Fruit fly (Drosophila melanogaster): Measurements from ENCODE around the gene RpL3.

Gene RpL3

DNA sequence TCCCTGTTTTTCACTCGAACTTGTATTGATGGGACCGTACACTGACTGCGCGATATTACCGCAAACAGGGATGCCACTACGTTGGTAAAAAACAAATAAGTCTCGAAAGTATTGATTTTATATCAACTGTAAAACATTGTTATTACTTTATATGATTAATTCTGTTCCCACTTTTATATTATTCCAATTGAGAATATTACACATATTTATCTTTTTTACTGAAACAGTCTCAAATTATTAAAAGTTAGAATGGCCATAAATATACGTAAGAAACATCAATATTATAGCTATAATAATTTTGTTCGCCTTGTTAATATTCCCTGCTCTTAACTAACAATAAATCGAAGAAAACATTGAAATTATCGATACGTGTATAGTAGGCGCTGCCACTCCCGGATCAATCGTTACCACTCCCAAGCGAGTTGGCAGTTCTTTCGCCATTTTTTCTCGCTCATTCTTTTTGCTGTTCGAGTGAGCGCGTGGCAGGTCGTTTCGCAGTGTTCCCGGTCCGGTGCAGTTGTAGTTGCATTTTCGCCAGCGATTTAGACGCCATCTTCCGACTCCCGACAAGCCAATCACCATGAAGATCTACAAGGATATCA lies 11.8 kb upstream of the RpL3 start, which contains the start of the genes SdhC and Tctp (continued):
- no peak for TF ChIP-seq Ada2b (GFP tag; IDR thresholded peaks at IDR 0.05)
- TF ChIP-seq da (GFP tag; optimal IDR thresholded peaks at IDR 0.05) = no peak
- TF ChIP-seq Trl (optimal IDR thresholded peaks at IDR 0.05) = peak in 1 of 2 experiments; percentile 15
- TF ChIP-seq Trl (GFP tag; optimal IDR thresholded peaks at IDR 0.05) = peak; percentile 51
- TF ChIP-seq CG17912 (GFP tag; optimal IDR thresholded peaks at IDR 0.05) = no peak
- no peak for TF ChIP-seq CG31365 (tag; optimal IDR thresholded peaks at IDR 0.05)
- no peak for TF ChIP-seq Dfd (GFP tag; optimal IDR thresholded peaks at IDR 0.05)
- TF ChIP-seq bigmax (GFP tag; optimal IDR thresholded peaks at IDR 0.05) = peak; percentile 72
- TF ChIP-seq CG3995 (GFP tag; optimal IDR thresholded peaks at IDR 0.05) = peak; percentile 45
- no peak for TF ChIP-seq CG31224 (GFP tag; IDR thresholded peaks at IDR 0.05)
- TF ChIP-seq CG13775 (GFP tag; optimal IDR thresholded peaks at IDR 0.05) = peak; percentile 53
- TF ChIP-seq Bgb (GFP tag; IDR thresholded peaks at IDR 0.05; ENCODE audit: partially characterized antibody) = peak; percentile 66
- peak; percentile 76 for TF ChIP-seq CG10267 (tag; optimal IDR thresholded peaks at IDR 0.05)
- TF ChIP-seq ATbp (GFP tag; optimal IDR thresholded peaks at IDR 0.05) = no peak
- peak; percentile 46 for TF ChIP-seq CG12299 (tag; optimal IDR thresholded peaks at IDR 0.05)
- peak; percentile 30 for TF ChIP-seq Dp (GFP tag; optimal IDR thresholded peaks at IDR 0.05)
- peak; percentile 61 for TF ChIP-seq grau (tag; optimal IDR thresholded peaks at IDR 0.05)
- TF ChIP-seq pum (GFP tag; optimal IDR thresholded peaks at IDR 0.05) = no peak
- TF ChIP-seq ham (GFP tag; IDR thresholded peaks at IDR 0.05) = no peak
- no peak for TF ChIP-seq zen2 (GFP tag; IDR thresholded peaks at IDR 0.05; ENCODE audit: partially characterized antibody)
- peak; percentile 9 for TF ChIP-seq nerfin-1 (tag; optimal IDR thresholded peaks at IDR 0.05)
- TF ChIP-seq dimm (GFP tag; IDR thresholded peaks at IDR 0.05) = no peak
- no peak for TF ChIP-seq CG14965 (GFP tag; optimal IDR thresholded peaks at IDR 0.05; ENCODE audit: borderline replicate concordance)
- TF ChIP-seq CG15479 (GFP tag; optimal IDR thresholded peaks at IDR 0.05) = no peak
- peak; percentile 60 for TF ChIP-seq CG11504 (tag; optimal IDR thresholded peaks at IDR 0.05)
- TF ChIP-seq Xrp1 (GFP tag; IDR thresholded peaks at IDR 0.05) = no peak; the same call in 1 of the 2 replicates
- no peak for TF ChIP-seq Optix (GFP tag; IDR thresholded peaks at IDR 0.05)
- TF ChIP-seq knrl (GFP tag; IDR thresholded peaks at IDR 0.05; ENCODE audit: partially characterized antibody) = peak; percentile 48; the same call in 2 of the 3 replicates
- TF ChIP-seq CG8478 (optimal IDR thresholded peaks at IDR 0.05) = no peak
- TF ChIP-seq hkb (optimal IDR thresholded peaks at IDR 0.05) = peak; percentile 44
- TF ChIP-seq hkb (GFP tag; IDR thresholded peaks at IDR 0.05) = 0 out of 2 replicates have a peak, but pooled peaks have one; percentile 7
- TF ChIP-seq Blimp-1 (GFP tag; optimal IDR thresholded peaks at IDR 0.05) = peak; percentile 42
- no peak for TF ChIP-seq CG2129 (GFP tag; IDR thresholded peaks at IDR 0.05; ENCODE audit: partially characterized antibody)
- no peak for TF ChIP-seq CG11560 (tag; IDR thresholded peaks at IDR 0.05)
- TF ChIP-seq bbx (GFP tag; IDR thresholded peaks at IDR 0.05; ENCODE audit: partially characterized antibody) = peak; percentile 56
- TF ChIP-seq br (optimal IDR thresholded peaks at IDR 0.05) = no peak
- TF ChIP-seq kah (GFP tag; optimal IDR thresholded peaks at IDR 0.05) = peak; percentile 13
- TF ChIP-seq lmd (GFP tag; IDR thresholded peaks at IDR 0.05) = no peak
- TF ChIP-seq Sox100B (GFP tag; optimal IDR thresholded peaks at IDR 0.05) = peak; percentile 61
- peak; percentile 87 for TF ChIP-seq Ets97D (GFP tag; optimal IDR thresholded peaks at IDR 0.05)
- TF ChIP-seq tap (tag; optimal IDR thresholded peaks at IDR 0.05) = no peak
- TF ChIP-seq CG9437 (GFP tag; optimal IDR thresholded peaks at IDR 0.05) = peak; percentile 36
- TF ChIP-seq gro (GFP tag; optimal IDR thresholded peaks at IDR 0.05) = no peak
- TF ChIP-seq Awh (GFP tag; IDR thresholded peaks at IDR 0.05) = 0 out of 2 replicates have a peak, but pooled peaks have one; percentile 26
- no peak for TF ChIP-seq jigr1 (GFP tag; IDR thresholded peaks at IDR 0.05)
- peak; percentile 7 for TF ChIP-seq lbe (GFP tag; optimal IDR thresholded peaks at IDR 0.05)
- TF ChIP-seq Hey (tag; optimal IDR thresholded peaks at IDR 0.05) = no peak
- TF ChIP-seq CG11696 (GFP tag; IDR thresholded peaks at IDR 0.05) = no peak
- TF ChIP-seq cwo (GFP tag; optimal IDR thresholded peaks at IDR 0.05) = no peak
- peak; percentile 61 for TF ChIP-seq Xbp1 (GFP tag; optimal IDR thresholded peaks at IDR 0.05)
- peak; percentile 35 for TF ChIP-seq Camta (GFP tag; optimal IDR thresholded peaks at IDR 0.05)
